Worm (Caenorhabditis elegans): Measurements from ENCODE around the gene nmur-1.

nmur-1 gene

DNA sequence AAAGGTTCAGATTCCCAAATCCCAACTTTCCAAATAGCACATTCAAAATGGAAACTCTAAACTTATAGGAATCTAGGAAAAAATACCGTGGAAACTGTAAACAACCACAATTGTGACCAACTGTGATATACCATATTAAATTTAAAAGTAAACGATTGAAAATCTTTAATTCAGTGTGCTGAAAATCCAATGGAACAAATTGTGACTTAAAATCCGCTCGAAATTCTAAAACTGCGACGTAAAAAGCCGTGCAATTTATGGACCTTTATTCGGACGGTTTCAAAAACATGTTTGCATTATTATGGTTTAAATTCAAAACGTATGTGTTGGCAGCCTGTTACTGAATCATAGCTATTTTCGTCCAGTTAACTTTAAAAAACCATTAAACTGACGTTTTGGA, 43.0 kb downstream of the nmur-1 start:
- TF ChIP-seq unc-62 (GFP tag; optimal IDR thresholded peaks at IDR 0.05 in 1 of 2): peak in 1 of 2 experiments; percentile 95
- TF ChIP-seq unc-62 (tag; optimal IDR thresholded peaks at IDR 0.05): no peak
- no peak for TF ChIP-seq ceh-28 (tag; optimal IDR thresholded peaks at IDR 0.05)
- TF ChIP-seq jun-1 (tag; optimal IDR thresholded peaks at IDR 0.05): no peak
- no peak for TF ChIP-seq Y75B8A.6 (GFP tag; IDR thresholded peaks at IDR 0.05)
- TF ChIP-seq hlh-11 (tag; optimal IDR thresholded peaks at IDR 0.05): no peak

DNA sequence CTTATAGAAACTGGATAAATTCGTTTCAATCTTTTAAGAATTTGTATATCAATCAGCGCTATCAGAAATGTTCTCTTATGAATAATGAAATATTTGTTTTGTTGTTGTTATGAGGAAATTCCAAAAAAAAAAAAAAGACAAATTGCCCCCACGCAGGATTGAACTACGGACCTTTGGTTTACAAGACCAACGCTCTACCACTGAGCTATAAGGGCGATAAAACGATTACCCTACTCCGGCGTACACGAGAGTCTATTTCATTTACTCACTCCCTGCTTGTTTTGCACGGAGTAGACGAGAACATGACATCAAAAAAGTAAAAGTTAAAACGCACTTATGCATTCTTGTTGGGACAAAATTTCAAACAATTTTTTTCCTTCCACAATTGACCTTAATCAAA, 43.5 kb downstream of the nmur-1 start:
- TF ChIP-seq F26F4.8 (GFP tag; conservative IDR thresholded peaks at IDR 0.05) (peak; percentile 92), skn-1 (tag; optimal IDR thresholded peaks at IDR 0.05) (no peak), nhr-48 (tag; optimal IDR thresholded peaks at IDR 0.05) (peak; percentile 56), daf-19 (GFP tag; conservative IDR thresholded peaks at IDR 0.05) (peak; percentile 93), jun-1 (tag; optimal IDR thresholded peaks at IDR 0.05) (no peak), ceh-32 (tag; optimal IDR thresholded peaks at IDR 0.05; ENCODE audit: poor library complexity) (no peak), gei-8 (GFP tag; optimal IDR thresholded peaks at IDR 0.05) (peak; percentile 50), ztf-7 (tag; optimal IDR thresholded peaks at IDR 0.05) (peak; percentile 63), zag-1 (tag; optimal IDR thresholded peaks at IDR 0.05) (no peak), nhr-10 (tag; optimal IDR thresholded peaks at IDR 0.05) (no peak), pha-4 (GFP tag; IDR thresholded peaks at IDR 0.05) (peak; percentile 92), pha-4 (tag; optimal IDR thresholded peaks at IDR 0.05) (no peak), madf-5 (GFP tag; IDR thresholded peaks at IDR 0.05) (peak; percentile 60 to 89; a peak in 3 of 4 replicates), spr-3 (GFP tag; optimal IDR thresholded peaks at IDR 0.05) (no peak), lin-38 (GFP tag; IDR thresholded peaks at IDR 0.05) (no peak; the same call in none of the 2 replicates), nhr-76 (tag; optimal IDR thresholded peaks at IDR 0.05) (no peak), D1046.2 (GFP tag; IDR thresholded peaks at IDR 0.05) (no peak), zip-2 (tag; optimal IDR thresholded peaks at IDR 0.05) (no peak), T26A8.4 (GFP tag; IDR thresholded peaks at IDR 0.05) (no peak; the same call in 1 of the 2 replicates), hlh-11 (tag; optimal IDR thresholded peaks at IDR 0.05) (no peak), mdt-29 (GFP tag; IDR thresholded peaks at IDR 0.05) (no peak), hif-1 (tag; optimal IDR thresholded peaks at IDR 0.05) (no peak), ZK337.2 (GFP tag; IDR thresholded peaks at IDR 0.05) (no peak), Y48G9A.11 (GFP tag; IDR thresholded peaks at IDR 0.05) (no peak; the same call in 1 of the 2 replicates), vab-7 (GFP tag; IDR thresholded peaks at IDR 0.05) (peak; percentile 84), unc-130 (GFP tag; optimal IDR thresholded peaks at IDR 0.05) (peak; percentile 21), nhr-6 (tag; optimal IDR thresholded peaks at IDR 0.05) (peak; percentile 8), php-3 (GFP tag; IDR thresholded peaks at IDR 0.05) (no peak), zfp-2 (tag; optimal IDR thresholded peaks at IDR 0.05) (peak; percentile 36), lsy-2 (tag; optimal IDR thresholded peaks at IDR 0.05) (no peak), nhr-237 (tag; optimal IDR thresholded peaks at IDR 0.05) (no peak), nhr-77 (tag; optimal IDR thresholded peaks at IDR 0.05) (no peak), snpc-1.2 (GFP tag; IDR thresholded peaks at IDR 0.05) (peak; percentile 94), F37D6.2 (tag; optimal IDR thresholded peaks at IDR 0.05) (peak; percentile 4), ceh-20 (GFP tag; IDR thresholded peaks at IDR 0.05) (peak; percentile 18; the same call in 1 of the 2 replicates), sdz-12 (GFP tag; optimal IDR thresholded peaks at IDR 0.05) (peak; percentile 1), lir-3 (tag; optimal IDR thresholded peaks at IDR 0.05) (peak; percentile 86), ZK546.5 (tag; optimal IDR thresholded peaks at IDR 0.05) (no peak), mxl-2 (GFP tag; conservative IDR thresholded peaks at IDR 0.05) (no peak; the same call in 1 of the 2 replicates), tag-97 (GFP tag; IDR thresholded peaks at IDR 0.05) (no peak), nhr-102 (tag; optimal IDR thresholded peaks at IDR 0.05) (no peak), saeg-2 (GFP tag; IDR thresholded peaks at IDR 0.05) (peak; percentile 56; the same call in 1 of the 2 replicates), arid-1 (GFP tag; conservative IDR thresholded peaks at IDR 0.05) (peak; percentile 89), lin-29 (GFP tag; IDR thresholded peaks at IDR 0.05) (0 out of 2 replicates have a peak, but pooled peaks have one; percentile 67), lim-7 (GFP tag; IDR thresholded peaks at IDR 0.05) (no peak; the same call in none of the 2 replicates), set-16 (GFP tag; IDR thresholded peaks at IDR 0.05) (no peak)
